Fruit fly (Drosophila melanogaster) whole organism, prepupa: Measurements from ENCODE around the gene CG33511.

Source experiments
- CG10631 ChIP-seq: fragments of 200-800 bp; sonication (Bioruptor generic); optimal IDR thresholded peaks from 2 replicates; lab custom pipeline; 2016; ENCODE audit warnings: missing biosample characterization, missing genetic modification characterization
- CG10669 ChIP-seq: fragments of 200-800 bp; sonication (Bioruptor generic); optimal IDR thresholded peaks from 3 replicates; lab custom pipeline; 2018; ENCODE audit warnings: missing biosample characterization, mild to moderate bottlenecking, missing genetic modification characterization, moderate library complexity
- CG11762 ChIP-seq: fragments of 200-800 bp; sonication (Bioruptor generic); optimal IDR thresholded peaks from 3 replicates; lab custom pipeline; 2016; ENCODE audit warnings: missing biosample characterization, missing genetic modification characterization; ENCODE audit not compliant: insufficient read depth
- CG11902 ChIP-seq: fragments of 200-800 bp; sonication (Bioruptor generic); optimal IDR thresholded peaks from 3 replicates; lab custom pipeline; 2016; ENCODE audit warnings: missing biosample characterization, missing genetic modification characterization
- CG15336 ChIP-seq: fragments of 200-800 bp; sonication (Bioruptor generic); IDR thresholded peaks from 2 replicates; pipeline ENCODE4 v1.3.6; 2022; ENCODE audit warnings: missing biosample characterization, missing genetic modification characterization
- CG16779 ChIP-seq: fragments of 200-800 bp; sonication (Bioruptor generic); optimal IDR thresholded peaks from 3 replicates; lab custom pipeline; 2017; ENCODE audit warnings: missing biosample characterization, mild to moderate bottlenecking, missing genetic modification characterization
- CG32006 ChIP-seq: fragments of 200-800 bp; sonication (Bioruptor generic); optimal IDR thresholded peaks from 3 replicates; lab custom pipeline; 2017; ENCODE audit warnings: missing biosample characterization, mild to moderate bottlenecking, missing genetic modification characterization
- CG4318 ChIP-seq: fragments of 200-800 bp; sonication (Bioruptor generic); optimal IDR thresholded peaks from 3 replicates; lab custom pipeline; 2017; ENCODE audit warnings: missing biosample characterization, mild to moderate bottlenecking, missing genetic modification characterization
- CG6163 ChIP-seq: fragments of 200-800 bp; sonication (Bioruptor generic); IDR thresholded peaks from 3 replicates; pipeline ENCODE4 v1.3.6; 2022; ENCODE audit warnings: missing biosample characterization, missing genetic modification characterization
- CG6276 ChIP-seq: fragments of 200-800 bp; sonication (Bioruptor generic); optimal IDR thresholded peaks from 2 replicates; lab custom pipeline; 2017; ENCODE audit warnings: missing biosample characterization, mild to moderate bottlenecking, missing genetic modification characterization
- CG6854 ChIP-seq: fragments of 200-800 bp; sonication (Bioruptor generic); optimal IDR thresholded peaks from 2 replicates; lab custom pipeline; 2017; ENCODE audit warnings: missing biosample characterization, mild to moderate bottlenecking, missing genetic modification characterization
- CG7368 ChIP-seq: fragments of 200-800 bp; sonication (Bioruptor generic); optimal IDR thresholded peaks from 3 replicates; lab custom pipeline; 2016; ENCODE audit warnings: missing biosample characterization, missing genetic modification characterization
- CG8119 ChIP-seq: fragments of 200-800 bp; sonication (Bioruptor generic); IDR thresholded peaks from 3 replicates; pipeline ENCODE4 v1.3.6; 2022; ENCODE audit warnings: missing biosample characterization, missing genetic modification characterization
- CG8632 ChIP-seq: fragments of 200-800 bp; sonication (Bioruptor generic); optimal IDR thresholded peaks from 3 replicates; lab custom pipeline; 2016; ENCODE audit warnings: missing biosample characterization, missing genetic modification characterization
- Eip78C ChIP-seq: fragments of 200-800 bp; sonication (Bioruptor generic); peaks from one replicate; lab custom pipeline; 2016; ENCODE audit warnings: missing biosample characterization, missing genetic modification characterization
- Eip93F ChIP-seq: fragments of 200-800 bp; sonication (Bioruptor generic); optimal IDR thresholded peaks from 2 replicates; lab custom pipeline; 2016; ENCODE audit warnings: missing biosample characterization, mild to moderate bottlenecking, missing genetic modification characterization
- Ets21C ChIP-seq: fragments of 200-800 bp; sonication (Bioruptor generic); optimal IDR thresholded peaks from 3 replicates; lab custom pipeline; 2016; ENCODE audit warnings: missing biosample characterization, missing genetic modification characterization
- Ets96B ChIP-seq: fragments of 200-800 bp; optimal IDR thresholded peaks from 2 replicates; lab custom pipeline; 2019; ENCODE audit warnings: missing biosample characterization, mild to moderate bottlenecking, missing genetic modification characterization, moderate library complexity
- Gug ChIP-seq: fragments of 200-800 bp; sonication (Bioruptor generic); IDR thresholded peaks from 2 replicates; pipeline ENCODE4 v1.3.6; 2022; ENCODE audit warnings: missing biosample characterization, missing genetic modification characterization
- Hr38 ChIP-seq: sonication (Bioruptor generic); optimal IDR thresholded peaks from 2 replicates; lab custom pipeline; 2016; ENCODE audit warnings: missing biosample characterization, missing genetic modification characterization
- Hr39 ChIP-seq: fragments of 200-800 bp; sonication (Bioruptor generic); optimal IDR thresholded peaks from 2 replicates; lab custom pipeline; 2016; ENCODE audit warnings: missing biosample characterization, missing genetic modification characterization
- Hr4 ChIP-seq: fragments of 200-800 bp; sonication (Bioruptor generic); optimal IDR thresholded peaks from 3 replicates; lab custom pipeline; 2016; ENCODE audit warnings: missing biosample characterization, missing genetic modification characterization
- Lpt ChIP-seq: fragments of 200-800 bp; sonication (Bioruptor generic); optimal IDR thresholded peaks from 3 replicates; lab custom pipeline; 2016; ENCODE audit warnings: missing biosample characterization, missing genetic modification characterization
- Met ChIP-seq: fragments of 200-800 bp; sonication (Bioruptor generic); optimal IDR thresholded peaks from 3 replicates; lab custom pipeline; 2016; ENCODE audit warnings: missing biosample characterization, missing genetic modification characterization
- OdsH ChIP-seq: fragments of 200-800 bp; sonication (Bioruptor generic); optimal IDR thresholded peaks from 3 replicates; lab custom pipeline; 2016; ENCODE audit warnings: missing biosample characterization, missing genetic modification characterization
- Smox ChIP-seq: fragments of 200-800 bp; sonication (Bioruptor generic); optimal IDR thresholded peaks from 3 replicates; lab custom pipeline; 2016; ENCODE audit warnings: missing biosample characterization, missing genetic modification characterization
- Sox102F ChIP-seq: fragments of 200-800 bp; sonication (Bioruptor generic); optimal IDR thresholded peaks from 2 replicates; lab custom pipeline; 2016; ENCODE audit warnings: missing biosample characterization, mild to moderate bottlenecking, missing genetic modification characterization
- Sox14 ChIP-seq: fragments of 200-800 bp; sonication (Bioruptor generic); optimal IDR thresholded peaks from 3 replicates; lab custom pipeline; 2016; ENCODE audit warnings: missing biosample characterization, missing genetic modification characterization
- Sox15 ChIP-seq: fragments of 200-800 bp; sonication (Bioruptor generic); optimal IDR thresholded peaks from 3 replicates; lab custom pipeline; 2016; ENCODE audit warnings: missing biosample characterization, missing genetic modification characterization
- acj6 ChIP-seq: fragments of 200-800 bp; sonication (Bioruptor generic); optimal IDR thresholded peaks from 3 replicates; lab custom pipeline; 2016; ENCODE audit warnings: missing biosample characterization, missing genetic modification characterization
- dac ChIP-seq: fragments of 200-800 bp; sonication (Bioruptor generic); optimal IDR thresholded peaks from 2 replicates; lab custom pipeline; 2017; ENCODE audit warnings: missing biosample characterization, mild to moderate bottlenecking, missing genetic modification characterization
- esn ChIP-seq: fragments of 200-800 bp; sonication (Bioruptor generic); optimal IDR thresholded peaks from 2 replicates; lab custom pipeline; 2016; ENCODE audit warnings: missing biosample characterization, mild to moderate bottlenecking, missing genetic modification characterization, moderate library complexity
- fd85E ChIP-seq: fragments of 200-800 bp; sonication (Bioruptor generic); optimal IDR thresholded peaks from 3 replicates; lab custom pipeline; 2016; ENCODE audit warnings: missing biosample characterization, missing genetic modification characterization
- fkh ChIP-seq: fragments of 200-800 bp; sonication (Bioruptor generic); optimal IDR thresholded peaks from 3 replicates; lab custom pipeline; 2017; ENCODE audit warnings: missing biosample characterization, mild to moderate bottlenecking, missing genetic modification characterization, moderate library complexity
- lz ChIP-seq: fragments of 200-800 bp; sonication (Bioruptor generic); optimal IDR thresholded peaks from 3 replicates; lab custom pipeline; 2016; ENCODE audit warnings: missing biosample characterization, missing genetic modification characterization
- pdm3 ChIP-seq: fragments of 200-800 bp; sonication (Bioruptor generic); optimal IDR thresholded peaks from 3 replicates; lab custom pipeline; 2016; ENCODE audit warnings: missing biosample characterization, missing genetic modification characterization
- salr ChIP-seq, 2 experiments: fragments of 200-800 bp; sonication (Bioruptor generic); optimal IDR thresholded peaks; 3 replicates each; lab custom pipeline; 2016 to 2018; ENCODE audit warnings: missing biosample characterization in 2 of 2, missing genetic modification characterization in 2 of 2, mild to moderate bottlenecking in 1 of 2
- spab ChIP-seq: fragments of 200-800 bp; sonication (Bioruptor generic); optimal IDR thresholded peaks from 2 replicates; lab custom pipeline; 2017; ENCODE audit warnings: missing biosample characterization, mild to moderate bottlenecking, missing genetic modification characterization, missing genetic modification reagents
- ss ChIP-seq, 2 experiments: fragments of 200-800 bp; sonication (Bioruptor generic); optimal IDR thresholded peaks; 2 replicates in 1 of 2; 3 replicates in 1 of 2; lab custom pipeline; 2017 to 2018; ENCODE audit warnings: mild to moderate bottlenecking in 2 of 2, missing biosample characterization in 2 of 2, missing genetic modification characterization in 2 of 2, moderate library complexity in 1 of 2
- svp ChIP-seq: fragments of 200-800 bp; sonication (Bioruptor generic); peaks from one replicate; lab custom pipeline; 2016; ENCODE audit warnings: missing biosample characterization, missing genetic modification characterization
- topi ChIP-seq: fragments of 200-800 bp; sonication (Bioruptor generic); optimal IDR thresholded peaks from 3 replicates; lab custom pipeline; 2016; ENCODE audit warnings: missing biosample characterization, missing genetic modification characterization
- vri ChIP-seq: fragments of 200-800 bp; sonication (Bioruptor generic); optimal IDR thresholded peaks from 3 replicates; lab custom pipeline; 2016; ENCODE audit warnings: missing biosample characterization, mild to moderate bottlenecking, missing genetic modification characterization

Gene CG33511

DNA sequence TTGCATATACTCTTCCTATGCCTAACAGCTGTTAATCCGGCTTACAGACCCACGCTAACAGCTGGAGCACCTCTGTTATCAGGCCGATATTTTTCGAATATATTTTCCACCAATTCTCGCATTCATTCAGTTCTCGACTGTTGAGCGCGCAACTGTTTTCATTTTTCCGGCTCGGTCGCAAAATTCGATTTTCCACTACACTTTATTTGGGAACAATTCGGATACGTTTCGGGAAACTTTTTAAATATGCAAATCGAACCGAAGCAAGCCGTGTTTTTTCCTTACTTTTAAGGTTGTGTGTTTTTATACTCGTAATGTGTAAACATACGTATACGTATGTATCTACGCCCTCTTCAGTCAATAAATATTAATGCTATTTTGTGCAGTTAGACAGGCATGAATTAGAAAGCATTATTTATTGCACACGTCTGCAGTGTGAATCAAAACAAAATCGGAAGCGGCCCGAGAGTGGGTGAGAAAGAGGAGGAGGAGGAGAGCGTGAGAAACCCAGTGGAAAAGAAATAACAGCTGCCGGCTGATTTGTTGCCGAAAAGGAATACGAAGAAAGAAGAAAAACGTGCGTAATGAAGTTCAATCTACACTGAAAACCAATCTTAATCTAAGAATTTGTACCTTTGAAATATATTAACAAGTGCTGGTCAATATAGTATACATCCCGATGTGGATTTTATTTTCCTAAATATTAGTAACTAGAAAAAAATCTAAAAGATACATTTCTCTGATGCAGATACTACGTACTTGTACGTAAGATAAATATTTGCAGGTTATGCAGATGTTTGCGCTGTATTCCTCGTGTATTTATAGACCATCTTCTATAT lies 25.6 kb upstream of the CG33511 start (continued):
- TF ChIP-seq spab (GFP tag; lab: Kevin White, UChicago), result no peak
- TF ChIP-seq vri (GFP tag; lab: Kevin White, UChicago), result no peak
- TF ChIP-seq topi (GFP tag; lab: Kevin White, UChicago), result no peak
- no peak for TF ChIP-seq CG7368
- TF ChIP-seq esn (GFP tag; lab: Kevin White, UChicago), result peak; percentile 35
- no peak for TF ChIP-seq CG6276 (GFP tag; lab: Kevin White, UChicago)
- no peak for TF ChIP-seq Eip93F (GFP tag; lab: Kevin White, UChicago)
- no peak for TF ChIP-seq Sox14 (GFP tag; lab: Kevin White, UChicago)
- peak; percentile 53 for TF ChIP-seq acj6 (GFP tag; lab: Kevin White, UChicago)
- TF ChIP-seq fkh, result no peak
- no peak for TF ChIP-seq Hr38 (GFP tag; lab: Kevin White, UChicago)
- peak; percentile 52; the same call in 1 of the 3 replicates for TF ChIP-seq CG6163 (GFP tag; lab: Robert Waterston, UW)
- peak; percentile 35 for TF ChIP-seq Hr39 (GFP tag; lab: Kevin White, UChicago)

DNA sequence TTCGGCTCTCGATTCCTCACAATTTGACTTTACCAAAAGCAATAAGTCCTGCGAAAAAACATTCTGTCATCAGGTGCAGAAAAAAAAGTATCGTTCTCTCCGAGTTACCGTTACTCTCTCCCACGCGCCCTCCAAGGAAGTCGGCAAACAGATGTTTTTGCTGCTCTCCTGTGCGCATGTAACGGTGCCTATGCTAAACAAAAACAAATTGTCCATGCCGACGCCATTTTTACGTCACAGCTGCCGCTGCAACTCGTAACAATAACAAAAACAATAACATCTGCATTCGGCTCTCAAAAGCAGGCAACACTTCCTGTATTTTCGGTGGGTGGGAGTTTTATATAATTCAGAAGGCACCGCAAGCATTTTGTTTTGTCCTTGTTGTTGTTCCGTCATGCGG lies 22.8 kb upstream of the CG33511 start:
- TF ChIP-seq Eip78C (GFP tag; lab: Kevin White, UChicago) (no peak), CG10669 (GFP tag; lab: Kevin White, UChicago) (no peak), acj6 (GFP tag; lab: Kevin White, UChicago) (no peak), Sox15 (GFP tag; lab: Kevin White, UChicago) (no peak), CG32006 (GFP tag; lab: Kevin White, UChicago) (no peak), lz (no peak), CG11762 (GFP tag; lab: Kevin White, UChicago) (no peak), Gug (no peak), Met (no peak), Lpt (no peak), CG6854 (no peak), Eip93F (GFP tag; lab: Kevin White, UChicago) (no peak), fd85E (GFP tag; lab: Kevin White, UChicago) (no peak), Hr4 (no peak), CG11902 (GFP tag; lab: Kevin White, UChicago) (no peak), Hr39 (GFP tag; lab: Kevin White, UChicago) (no peak), Ets96B (no peak)

DNA sequence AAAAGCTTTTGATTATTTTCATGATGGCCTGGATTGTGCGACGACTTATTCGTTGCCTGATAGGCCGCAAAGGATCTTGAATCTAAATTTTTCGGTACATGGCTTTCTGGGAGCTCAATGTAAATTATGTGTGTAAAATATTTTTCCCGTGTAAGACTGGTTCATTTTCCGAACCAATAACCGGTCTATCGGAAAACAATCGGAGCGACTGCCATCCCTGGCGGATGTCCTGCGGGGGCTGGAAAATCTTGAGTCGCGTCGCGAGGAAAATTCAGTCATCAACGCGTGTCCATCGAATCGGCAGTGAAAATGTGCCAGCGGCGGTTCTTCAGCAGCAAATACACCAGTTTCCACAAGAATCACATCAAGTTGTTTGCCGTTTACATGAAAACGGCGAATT lies 22.0 kb upstream of the CG33511 start, which contains the start of the genes CG46307 and Nhe2:
Gene CG46307, plus strand, starts transcription at position 243 of the 400 bp plus-strand sequence.
Gene Nhe2, plus strand, starts transcription at position 243 of the 400 bp plus-strand sequence.
- TF ChIP-seq Lpt (no peak), svp (GFP tag; lab: Kevin White, UChicago) (no peak), Eip78C (GFP tag; lab: Kevin White, UChicago) (peak; percentile 14), esn (GFP tag; lab: Kevin White, UChicago) (peak; percentile 23)

- TF ChIP-seq ss (GFP tag; optimal IDR thresholded peaks at IDR 0.05; lab: Kevin White, UChicago), result no peak
- no peak for TF ChIP-seq vri (GFP tag; lab: Kevin White, UChicago)
- TF ChIP-seq esn (GFP tag; lab: Kevin White, UChicago), result peak; percentile 48
- TF ChIP-seq Eip78C (GFP tag; lab: Kevin White, UChicago), result peak; percentile 24
- no peak for TF ChIP-seq CG8632 (GFP tag; lab: Kevin White, UChicago)
- TF ChIP-seq CG10631, result peak; percentile 3
- no peak for TF ChIP-seq topi (GFP tag; lab: Kevin White, UChicago)
- TF ChIP-seq Ets96B, result no peak
- TF ChIP-seq Ets21C, result no peak
- TF ChIP-seq CG8119 (GFP tag; lab: Robert Waterston, UW), result no peak
- TF ChIP-seq Hr39 (GFP tag; lab: Kevin White, UChicago), result peak; percentile 20
- no peak for TF ChIP-seq Sox102F (GFP tag; lab: Kevin White, UChicago)
- no peak for TF ChIP-seq CG15336 (GFP tag; lab: Robert Waterston, UW)
- no peak for TF ChIP-seq acj6 (GFP tag; lab: Kevin White, UChicago)
- TF ChIP-seq pdm3 (GFP tag; lab: Kevin White, UChicago), result peak; percentile 12
- no peak for TF ChIP-seq CG7368
- TF ChIP-seq fkh, result no peak
- TF ChIP-seq CG16779 (tag; lab: Kevin White, UChicago), result no peak
- TF ChIP-seq Lpt, result no peak
- TF ChIP-seq OdsH (GFP tag; lab: Kevin White, UChicago), result no peak
- TF ChIP-seq CG10669 (GFP tag; lab: Kevin White, UChicago), result no peak
- TF ChIP-seq dac (GFP tag; lab: Kevin White, UChicago), result no peak
- TF ChIP-seq salr (GFP tag; optimal IDR thresholded peaks at IDR 0.05; lab: Kevin White, UChicago), result no peak
- no peak for TF ChIP-seq lz
- TF ChIP-seq CG4318 (GFP tag; lab: Kevin White, UChicago), result no peak
- TF ChIP-seq Smox (GFP tag; lab: Kevin White, UChicago), result no peak
These were observed 20.3 kb upstream of the CG33511 start, which contains the start of gene CG9257 for dm6 chr2L:21102399-21103108. CG9257 (plus strand) TSS chr2L:21102743.
